Worm (Caenorhabditis elegans): ENCODE results near the gene F57A8.6.

The F57A8.6 gene

DNA sequence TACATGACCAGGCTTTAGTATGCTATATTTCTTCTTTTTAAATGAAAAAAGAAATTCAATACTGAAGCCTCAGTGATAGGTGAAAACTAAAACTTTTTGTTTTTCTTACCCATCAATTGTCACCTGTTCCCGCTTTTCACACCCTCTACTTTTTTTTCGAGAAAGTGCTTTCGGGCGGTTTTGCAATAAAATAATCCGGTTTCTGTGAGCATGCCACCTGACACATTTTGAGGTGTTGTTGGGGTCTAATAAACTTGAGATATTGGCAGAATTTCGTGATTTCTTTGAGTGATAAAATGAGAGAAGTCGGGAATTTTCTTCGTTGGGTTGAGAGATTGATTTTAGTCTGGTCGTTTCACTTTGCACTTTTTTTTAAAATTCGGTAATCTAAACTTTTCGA, 13.7 kb downstream of the F57A8.6 start:
- TF ChIP-seq hmbx-1 (tag; optimal IDR thresholded peaks at IDR 0.05) (no peak), ets-7 (tag; optimal IDR thresholded peaks at IDR 0.05) (no peak), ceh-13 (GFP tag; optimal IDR thresholded peaks at IDR 0.05) (no peak), tra-4 (tag; optimal IDR thresholded peaks at IDR 0.05) (no peak), ama-1 (optimal IDR thresholded peaks at IDR 0.05) (no peak), ceh-36 (tag; optimal IDR thresholded peaks at IDR 0.05) (no peak), aly-1 (tag; optimal IDR thresholded peaks at IDR 0.05) (no peak), hmg-4 (GFP tag; optimal IDR thresholded peaks at IDR 0.05) (no peak), sea-1 (GFP tag; conservative IDR thresholded peaks at IDR 0.05) (no peak), hnd-1 (tag; optimal IDR thresholded peaks at IDR 0.05) (no peak), tbx-37 (GFP tag; conservative IDR thresholded peaks at IDR 0.05) (no peak), F13C5.2 (tag; optimal IDR thresholded peaks at IDR 0.05) (no peak), B0310.2 (tag; optimal IDR thresholded peaks at IDR 0.05) (no peak)

DNA sequence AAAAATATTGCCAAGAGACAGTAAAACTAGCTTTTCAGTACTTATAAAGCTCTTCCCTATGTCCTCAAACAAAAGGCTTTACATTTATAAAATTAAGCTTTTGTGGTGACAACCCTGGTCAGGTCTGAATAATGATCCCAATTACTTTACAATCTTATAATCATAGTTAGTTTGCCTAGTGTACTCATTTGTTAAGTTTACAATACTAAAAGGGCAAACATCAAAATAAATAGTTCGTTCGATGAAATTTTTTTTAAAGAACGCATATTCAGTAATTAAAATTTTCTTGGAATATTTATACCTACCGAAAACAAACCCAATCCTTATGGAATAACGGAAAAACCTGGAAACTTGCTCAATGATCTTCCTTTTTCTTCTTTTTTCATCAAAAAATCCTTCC, 14.9 kb downstream of the F57A8.6 start:
- no peak for TF ChIP-seq ama-1 (optimal IDR thresholded peaks at IDR 0.05)
- TF ChIP-seq tbx-11 (GFP tag; IDR thresholded peaks at IDR 0.05), result no peak
- no peak for TF ChIP-seq tra-4 (tag; optimal IDR thresholded peaks at IDR 0.05)
- no peak for TF ChIP-seq hmbx-1 (tag; optimal IDR thresholded peaks at IDR 0.05)
- TF ChIP-seq aly-1 (tag; optimal IDR thresholded peaks at IDR 0.05), result no peak
- no peak for TF ChIP-seq pes-1 (GFP tag; IDR thresholded peaks at IDR 0.05)
- TF ChIP-seq hmg-4 (GFP tag; optimal IDR thresholded peaks at IDR 0.05), result no peak
- TF ChIP-seq sea-1 (GFP tag; conservative IDR thresholded peaks at IDR 0.05), result no peak
- TF ChIP-seq hnd-1 (tag; optimal IDR thresholded peaks at IDR 0.05), result no peak
- no peak for TF ChIP-seq ets-7 (tag; optimal IDR thresholded peaks at IDR 0.05)
- no peak for TF ChIP-seq B0310.2 (tag; optimal IDR thresholded peaks at IDR 0.05)
- TF ChIP-seq scrt-1 (GFP tag; IDR thresholded peaks at IDR 0.05), result no peak
- no peak for TF ChIP-seq flt-1 (GFP tag; IDR thresholded peaks at IDR 0.05)
- TF ChIP-seq ceh-13 (GFP tag; optimal IDR thresholded peaks at IDR 0.05), result no peak
- no peak for TF ChIP-seq F13C5.2 (tag; optimal IDR thresholded peaks at IDR 0.05)
- no peak for TF ChIP-seq ceh-36 (tag; optimal IDR thresholded peaks at IDR 0.05)
- TF ChIP-seq tbx-37 (GFP tag; conservative IDR thresholded peaks at IDR 0.05), result no peak

DNA sequence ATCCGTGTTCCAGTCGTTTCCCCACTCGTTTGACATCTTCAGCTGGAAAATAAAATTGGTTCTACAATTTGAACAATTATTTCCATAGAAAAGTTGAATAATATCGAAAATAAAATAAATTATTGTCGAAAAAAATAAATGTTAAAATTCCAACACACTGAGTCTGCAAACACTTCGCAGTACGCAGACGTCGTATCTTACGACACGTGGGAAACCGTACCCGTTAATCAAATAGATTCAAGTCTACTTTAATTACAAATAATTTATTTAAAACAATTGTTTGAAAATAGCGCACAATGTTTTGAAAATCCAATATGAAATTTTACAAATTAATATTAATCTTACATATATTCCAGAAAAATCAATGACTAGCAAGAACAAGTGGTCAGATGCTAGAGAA, 18.8 kb downstream of the F57A8.6 start, which contains the start of gene yif-1:
yif-1 (minus strand) TSS at position 42 of the 400 bp plus-strand sequence.
- TF ChIP-seq scrt-1 (GFP tag; IDR thresholded peaks at IDR 0.05) (no peak), flt-1 (GFP tag; IDR thresholded peaks at IDR 0.05) (no peak)

DNA sequence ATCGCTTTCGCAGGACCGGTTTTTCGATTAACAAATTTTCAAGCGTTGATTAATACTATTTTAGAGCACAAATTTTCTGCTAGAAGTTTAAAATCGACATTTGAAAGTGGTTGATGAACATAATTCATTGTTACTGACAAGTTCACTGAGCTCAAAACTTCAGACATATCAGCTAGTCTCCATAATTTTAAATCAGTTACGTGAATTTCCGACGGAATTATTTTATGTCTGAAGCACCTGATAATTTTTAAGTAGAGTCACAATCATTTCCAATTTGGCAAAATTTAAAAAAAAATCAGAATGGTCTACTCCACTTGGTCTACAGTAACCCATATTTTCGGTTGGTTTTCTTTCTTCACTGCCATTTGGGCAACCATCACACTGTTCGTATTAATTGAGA, 21.8 kb downstream of the F57A8.6 start, which contains the start of gene str-118:
str-118 (plus strand) TSS at position 301 of the 400 bp plus-strand sequence.
- TF ChIP-seq hmg-4 (GFP tag; optimal IDR thresholded peaks at IDR 0.05), result no peak
- no peak for TF ChIP-seq ama-1 (optimal IDR thresholded peaks at IDR 0.05)
- no peak for TF ChIP-seq hnd-1 (tag; optimal IDR thresholded peaks at IDR 0.05)
- no peak for TF ChIP-seq tbx-37 (GFP tag; conservative IDR thresholded peaks at IDR 0.05)
- TF ChIP-seq hmbx-1 (tag; optimal IDR thresholded peaks at IDR 0.05), result no peak
- no peak for TF ChIP-seq ets-7 (tag; optimal IDR thresholded peaks at IDR 0.05)
- no peak for TF ChIP-seq aly-1 (tag; optimal IDR thresholded peaks at IDR 0.05)
- TF ChIP-seq B0310.2 (tag; optimal IDR thresholded peaks at IDR 0.05), result no peak
- no peak for TF ChIP-seq pes-1 (GFP tag; IDR thresholded peaks at IDR 0.05)
- TF ChIP-seq ceh-36 (tag; optimal IDR thresholded peaks at IDR 0.05), result no peak
- TF ChIP-seq tbx-11 (GFP tag; IDR thresholded peaks at IDR 0.05), result no peak
- no peak for TF ChIP-seq flt-1 (GFP tag; IDR thresholded peaks at IDR 0.05)
- TF ChIP-seq ceh-13 (GFP tag; optimal IDR thresholded peaks at IDR 0.05), result no peak
- TF ChIP-seq scrt-1 (GFP tag; IDR thresholded peaks at IDR 0.05), result no peak
- TF ChIP-seq F13C5.2 (tag; optimal IDR thresholded peaks at IDR 0.05), result no peak
- no peak for TF ChIP-seq sea-1 (GFP tag; conservative IDR thresholded peaks at IDR 0.05)
- no peak for TF ChIP-seq tra-4 (tag; optimal IDR thresholded peaks at IDR 0.05)

DNA sequence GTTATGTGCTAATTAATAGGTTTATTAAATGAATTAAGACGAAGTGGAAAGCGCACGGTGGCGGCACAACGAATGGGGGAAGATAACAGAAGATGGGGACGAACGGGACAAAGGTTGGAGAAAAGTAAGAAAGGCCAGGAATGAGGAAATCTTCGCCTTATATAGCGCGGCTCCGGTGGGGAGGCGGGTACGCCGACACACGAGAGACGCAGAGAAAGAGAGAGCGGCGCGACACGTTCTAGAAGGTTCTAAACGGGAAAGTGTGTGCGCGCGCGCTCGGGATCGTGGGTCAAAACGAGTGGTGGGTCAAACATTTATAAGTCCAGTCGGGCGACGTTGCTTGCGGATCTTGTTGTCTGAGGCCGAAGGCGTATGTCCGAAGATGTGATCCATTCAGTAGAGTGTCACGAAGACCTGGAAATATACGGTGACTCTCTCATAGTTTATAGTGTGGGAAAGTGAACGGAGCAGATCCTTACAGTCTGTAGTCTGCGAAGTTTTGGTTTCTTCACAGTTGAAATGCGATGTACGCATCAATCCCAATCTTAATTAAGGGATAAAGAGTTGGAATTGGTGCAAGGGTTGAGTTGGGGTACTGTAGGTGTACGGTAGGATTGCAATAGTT, 24.4 kb downstream of the F57A8.6 start:
- TF ChIP-seq pes-1 (GFP tag; IDR thresholded peaks at IDR 0.05), result 0 out of 2 replicates have a peak, but pooled peaks have one; percentile 60
- TF ChIP-seq tbx-11 (GFP tag; IDR thresholded peaks at IDR 0.05), result 0 out of 2 replicates have a peak, but pooled peaks have one; percentile 12
- TF ChIP-seq scrt-1 (GFP tag; IDR thresholded peaks at IDR 0.05), result 0 out of 2 replicates have a peak, but pooled peaks have one; percentile 29

DNA sequence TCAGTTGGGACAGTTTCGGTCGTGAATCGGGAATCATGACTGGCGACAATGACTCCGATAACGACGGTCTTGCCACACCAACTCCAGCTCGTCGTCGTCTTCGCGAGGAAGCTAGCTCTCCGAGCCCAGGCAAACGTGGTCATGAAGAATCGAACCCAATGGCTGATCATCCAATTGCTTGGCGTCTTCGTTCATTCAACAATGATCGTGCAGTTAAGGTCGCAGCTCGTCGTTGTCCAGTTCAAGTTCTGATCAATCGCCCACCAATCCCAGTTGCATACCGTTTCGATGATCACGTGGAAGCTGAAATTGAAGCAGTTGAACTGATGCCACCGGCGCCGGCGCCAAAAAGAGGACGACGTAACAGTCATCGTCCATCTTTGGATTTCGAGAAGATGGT, 26.5 kb downstream of the F57A8.6 start:
- no peak for TF ChIP-seq F13C5.2 (tag; optimal IDR thresholded peaks at IDR 0.05)

DNA sequence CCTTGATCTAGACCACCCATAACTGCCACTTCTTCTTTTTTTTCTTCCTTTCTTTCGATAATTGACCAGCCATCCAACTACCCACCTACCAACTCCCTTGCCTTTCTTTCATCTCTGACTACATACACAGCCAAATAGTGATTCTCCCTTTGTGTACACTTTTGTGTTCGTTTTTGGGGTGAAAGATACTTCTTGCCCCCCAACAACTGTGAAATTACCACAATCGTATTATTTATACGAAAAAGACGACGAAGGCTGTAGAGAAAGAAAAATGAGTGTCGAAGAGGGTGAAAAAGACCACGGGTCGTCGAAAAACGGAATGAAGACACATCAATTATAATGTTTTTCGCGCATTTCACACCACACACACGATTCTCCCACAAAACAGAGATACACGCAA, 27.2 kb downstream of the F57A8.6 start:
- TF ChIP-seq hmg-4 (GFP tag; optimal IDR thresholded peaks at IDR 0.05) (no peak), ama-1 (optimal IDR thresholded peaks at IDR 0.05) (no peak), sea-1 (GFP tag; conservative IDR thresholded peaks at IDR 0.05) (no peak), tbx-11 (GFP tag; IDR thresholded peaks at IDR 0.05) (no peak), F13C5.2 (tag; optimal IDR thresholded peaks at IDR 0.05) (no peak), ceh-36 (tag; optimal IDR thresholded peaks at IDR 0.05) (no peak), ets-7 (tag; optimal IDR thresholded peaks at IDR 0.05) (no peak), flt-1 (GFP tag; IDR thresholded peaks at IDR 0.05) (no peak), tbx-37 (GFP tag; conservative IDR thresholded peaks at IDR 0.05) (no peak), pes-1 (GFP tag; IDR thresholded peaks at IDR 0.05) (no peak), tra-4 (tag; optimal IDR thresholded peaks at IDR 0.05) (no peak), hmbx-1 (tag; optimal IDR thresholded peaks at IDR 0.05) (no peak)

DNA sequence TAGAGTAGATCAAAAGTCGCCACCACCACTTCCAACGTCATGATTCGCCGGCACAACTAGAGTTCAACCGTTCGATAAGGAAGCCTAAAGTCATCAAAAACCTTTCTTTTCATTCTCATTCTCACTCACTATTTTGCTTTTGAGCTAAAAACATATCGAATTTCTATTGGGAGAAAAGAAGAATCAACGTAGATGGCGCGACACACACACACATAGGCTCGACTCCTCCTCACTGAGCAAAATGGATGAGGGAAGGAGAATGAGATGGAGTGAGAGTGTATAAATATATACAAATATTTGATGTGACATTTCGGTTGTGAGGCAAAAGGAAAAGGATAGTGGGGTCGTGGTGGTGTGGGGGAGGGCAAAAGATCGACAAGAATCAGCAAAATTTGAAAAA, 29.0 kb downstream of the F57A8.6 start:
- TF ChIP-seq ets-7 (tag; optimal IDR thresholded peaks at IDR 0.05) (no peak), tra-4 (tag; optimal IDR thresholded peaks at IDR 0.05) (no peak), hnd-1 (tag; optimal IDR thresholded peaks at IDR 0.05) (no peak), ceh-13 (GFP tag; optimal IDR thresholded peaks at IDR 0.05) (no peak), tbx-11 (GFP tag; IDR thresholded peaks at IDR 0.05) (no peak), scrt-1 (GFP tag; IDR thresholded peaks at IDR 0.05) (no peak), pes-1 (GFP tag; IDR thresholded peaks at IDR 0.05) (no peak), hmbx-1 (tag; optimal IDR thresholded peaks at IDR 0.05) (no peak), ama-1 (optimal IDR thresholded peaks at IDR 0.05) (no peak), aly-1 (tag; optimal IDR thresholded peaks at IDR 0.05) (no peak), sea-1 (GFP tag; conservative IDR thresholded peaks at IDR 0.05) (no peak), flt-1 (GFP tag; IDR thresholded peaks at IDR 0.05) (no peak), B0310.2 (tag; optimal IDR thresholded peaks at IDR 0.05) (no peak), F13C5.2 (tag; optimal IDR thresholded peaks at IDR 0.05) (no peak), tbx-37 (GFP tag; conservative IDR thresholded peaks at IDR 0.05) (no peak), ceh-36 (tag; optimal IDR thresholded peaks at IDR 0.05) (no peak), hmg-4 (GFP tag; optimal IDR thresholded peaks at IDR 0.05) (no peak)

Data from whole organism, early embryonic.